Fruit fly (Drosophila melanogaster): ENCODE data around the gene CG3437.

The CG3437 gene

dm6 chr3L:9457619-9458092 is at the start of gene CG3437 (continued):
- TF ChIP-seq CG18476 (GFP tag; optimal IDR thresholded peaks at IDR 0.05) (peak; percentile 98), CG6654 (GFP tag; optimal IDR thresholded peaks at IDR 0.05) (peak; percentile 94), Hsf (GFP tag; optimal IDR thresholded peaks at IDR 0.05) (peak; percentile 99), tio (GFP tag; optimal IDR thresholded peaks at IDR 0.05) (peak; percentile 98), insv (GFP tag; optimal IDR thresholded peaks at IDR 0.05) (peak; percentile 26 to 81), CG12071 (GFP tag; optimal IDR thresholded peaks at IDR 0.05) (peak; percentile 99), CG3065 (GFP tag; optimal IDR thresholded peaks at IDR 0.05) (peak; percentile 97), ham (GFP tag; IDR thresholded peaks at IDR 0.05) (peak; percentile 97), CG1529 (GFP tag; optimal IDR thresholded peaks at IDR 0.05) (peak; percentile 97), Atf-2 (GFP tag; optimal IDR thresholded peaks at IDR 0.05) (peak; percentile 98), nerfin-2 (GFP tag; IDR thresholded peaks at IDR 0.05; ENCODE audit: partially characterized antibody) (no peak), CG6813 (GFP tag; optimal IDR thresholded peaks at IDR 0.05) (peak; percentile 99), pros (GFP tag; optimal IDR thresholded peaks at IDR 0.05) (peak; percentile 76), CG18011 (GFP tag; optimal IDR thresholded peaks at IDR 0.05) (peak; percentile 93), NC2β (GFP tag; optimal IDR thresholded peaks at IDR 0.05) (peak; percentile 97), CG32532 (GFP tag; IDR thresholded peaks at IDR 0.05) (peak; percentile 99), MBD-R2 (GFP tag; IDR thresholded peaks at IDR 0.05) (peak; percentile 99), CG7839 (tag; optimal IDR thresholded peaks at IDR 0.05) (peak; percentile 99), amos (GFP tag; IDR thresholded peaks at IDR 0.05; ENCODE audit: partially characterized antibody) (peak; percentile 44; the same call in 1 of the 2 replicates), Hr39 (optimal IDR thresholded peaks at IDR 0.05) (no peak), ara (GFP tag; IDR thresholded peaks at IDR 0.05) (peak; percentile 100), ro (GFP tag; IDR thresholded peaks at IDR 0.05) (peak; percentile 98), Dip3 (GFP tag; optimal IDR thresholded peaks at IDR 0.05) (peak; percentile 99), Kr (GFP tag; optimal IDR thresholded peaks at IDR 0.05) (peak; percentile 71), Hmx (GFP tag; optimal IDR thresholded peaks at IDR 0.05) (peak; percentile 96), ewg (GFP tag; optimal IDR thresholded peaks at IDR 0.05) (peak; percentile 97), tup (GFP tag; optimal IDR thresholded peaks at IDR 0.05) (peak; percentile 97), Tbp (GFP tag; optimal IDR thresholded peaks at IDR 0.05) (no peak), CG10959 (GFP tag; IDR thresholded peaks at IDR 0.05) (peak; percentile 99), ATbp (GFP tag; optimal IDR thresholded peaks at IDR 0.05) (peak; percentile 98), crp (GFP tag; optimal IDR thresholded peaks at IDR 0.05) (peak; percentile 46 to 92), Dref (GFP tag; IDR thresholded peaks at IDR 0.05) (peak; percentile 51), Ets97D (GFP tag; optimal IDR thresholded peaks at IDR 0.05) (peak; percentile 94), Ada2b (GFP tag; IDR thresholded peaks at IDR 0.05) (peak; percentile 99), Mes4 (GFP tag; optimal IDR thresholded peaks at IDR 0.05) (peak; percentile 97), CG1647 (GFP tag; optimal IDR thresholded peaks at IDR 0.05) (peak; percentile 98), ind (GFP tag; optimal IDR thresholded peaks at IDR 0.05) (peak; percentile 98), Lhr (GFP tag; optimal IDR thresholded peaks at IDR 0.05) (peak; percentile 95), CG2712 (tag; optimal IDR thresholded peaks at IDR 0.05) (peak; percentile 96), CG4282 (GFP tag; optimal IDR thresholded peaks at IDR 0.05) (peak; percentile 97), da (GFP tag; optimal IDR thresholded peaks at IDR 0.05) (peak; percentile 95), Nf-YA (GFP tag; IDR thresholded peaks at IDR 0.05) (peak; percentile 98), lbe (GFP tag; optimal IDR thresholded peaks at IDR 0.05) (peak; percentile 97), Aef1 (GFP tag; IDR thresholded peaks at IDR 0.05) (peak; percentile 99), CG17568 (GFP tag; optimal IDR thresholded peaks at IDR 0.05) (peak; percentile 98), bbx (GFP tag; IDR thresholded peaks at IDR 0.05; ENCODE audit: partially characterized antibody) (0 out of 2 replicates have a peak, but pooled peaks have one; percentile 44), B-H2 (GFP tag; optimal IDR thresholded peaks at IDR 0.05) (peak; percentile 99), Doc2 (GFP tag; IDR thresholded peaks at IDR 0.05) (peak; percentile 98), Ptx1 (GFP tag; IDR thresholded peaks at IDR 0.05) (peak; percentile 100), vfl (GFP tag; optimal IDR thresholded peaks at IDR 0.05) (peak; percentile 97), gce (GFP tag; IDR thresholded peaks at IDR 0.05) (peak; percentile 99)
